Worm (Caenorhabditis elegans) whole organism, L3 larva: ENCODE data around the gene elt-3.

Experiments used
- ZK546.5 ChIP-seq: sonication (generic microtip); optimal IDR thresholded peaks from 2 replicates; lab custom pipeline; 2017; ENCODE audit warnings: missing biosample characterization, missing genetic modification characterization
- aly-2 ChIP-seq: fragments of 150-350 bp; optimal IDR thresholded peaks from 2 replicates; lab custom pipeline; 2014; ENCODE audit warnings: missing biosample characterization, missing genetic modification characterization
- ceh-28 ChIP-seq: fragments of 150-350 bp; optimal IDR thresholded peaks from 2 replicates; lab custom pipeline; 2014; ENCODE audit warnings: missing biosample characterization, missing genetic modification reagents, missing genetic modification characterization
- daf-12 ChIP-seq: fragments of 150-350 bp; optimal IDR thresholded peaks from 2 replicates; lab custom pipeline; 2014; ENCODE audit warnings: missing biosample characterization, missing genetic modification reagents, missing genetic modification characterization
- elt-1 ChIP-seq: fragments of 150-350 bp; optimal IDR thresholded peaks from 2 replicates; lab custom pipeline; 2014; ENCODE audit warnings: missing biosample characterization, missing genetic modification characterization
- elt-2 ChIP-seq: sonication (generic microtip); optimal IDR thresholded peaks from 2 replicates; lab custom pipeline; 2016; ENCODE audit warnings: missing genetic modification reagents, mild to moderate bottlenecking, missing genetic modification characterization, missing compliant biosample characterization
- elt-3 ChIP-seq, 3 experiments: fragments of 150-350 bp in 1 of 3; sonication (generic microtip) in 2 of 3; optimal IDR thresholded peaks; 2 replicates in 2 of 3; 4 replicates in 1 of 3; lab custom pipeline; 2014 to 2017; ENCODE audit warnings: missing biosample characterization in 3 of 3, missing genetic modification characterization in 3 of 3
- mdl-1 ChIP-seq: fragments of 150-350 bp; optimal IDR thresholded peaks from 2 replicates; lab custom pipeline; 2014; ENCODE audit warnings: missing biosample characterization, missing genetic modification characterization
- nhr-11 ChIP-seq: fragments of 150-350 bp; optimal IDR thresholded peaks from 2 replicates; lab custom pipeline; 2014; ENCODE audit warnings: missing biosample characterization, missing genetic modification characterization
- nhr-237 ChIP-seq: fragments of 150-350 bp; optimal IDR thresholded peaks from 2 replicates; lab custom pipeline; 2014; ENCODE audit warnings: missing biosample characterization, missing genetic modification characterization
- unc-39 ChIP-seq: sonication (generic microtip); optimal IDR thresholded peaks from 4 replicates; lab custom pipeline; 2017; ENCODE audit warnings: missing biosample characterization, missing genetic modification characterization
- unc-62 ChIP-seq: fragments of 150-350 bp; sonication (generic microtip); optimal IDR thresholded peaks from 4 replicates; lab custom pipeline; 2014; ENCODE audit warnings: missing biosample characterization, missing genetic modification reagents, missing genetic modification characterization
- zag-1 ChIP-seq: fragments of 150-350 bp; optimal IDR thresholded peaks from 2 replicates; lab custom pipeline; 2014; ENCODE audit warnings: missing biosample characterization, missing genetic modification characterization
- ztf-4 ChIP-seq: fragments of 150-350 bp; optimal IDR thresholded peaks from 2 replicates; lab custom pipeline; 2014; ENCODE audit warnings: missing biosample characterization, missing genetic modification characterization

DNA sequence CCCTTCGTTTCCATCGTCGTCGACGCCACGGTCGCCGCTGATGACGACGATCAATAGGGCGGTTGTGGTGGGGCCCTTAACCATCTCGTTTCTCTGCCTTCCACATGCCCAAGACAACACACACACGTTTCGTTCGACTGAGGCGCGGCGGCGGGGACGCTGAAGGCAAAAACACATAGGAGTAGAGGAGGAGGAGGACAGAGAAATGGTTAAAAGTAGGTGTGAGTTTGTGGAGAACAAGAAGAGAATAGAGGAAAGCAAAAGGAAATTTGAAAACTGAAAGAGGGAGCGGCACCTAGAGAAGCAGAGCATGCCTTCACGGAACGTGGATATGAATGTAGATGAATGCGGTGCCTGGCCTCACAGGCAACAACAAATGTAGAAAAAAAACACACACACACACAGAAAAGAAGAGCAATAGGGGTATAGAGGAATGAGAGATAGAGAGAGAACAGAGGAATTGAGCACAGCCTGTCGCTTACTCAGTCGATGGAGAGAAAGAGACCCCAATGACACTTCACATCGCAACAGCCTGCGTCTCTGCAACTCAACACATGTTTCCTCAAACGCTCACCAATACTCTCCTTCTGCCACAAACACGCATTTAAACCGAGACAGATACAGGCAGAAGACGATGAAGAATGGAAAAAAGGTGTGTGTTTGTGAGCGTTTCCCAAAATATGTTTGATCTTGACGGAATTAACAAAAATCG is 34.7 kb downstream of the elt-3 start:
- TF ChIP-seq daf-12 (tag; lab: Kevin White, UChicago) = no peak
- peak; percentile 79 for TF ChIP-seq unc-62 (GFP tag; lab: Kevin White, UChicago)
- peak; percentile 62 for TF ChIP-seq ceh-28 (tag; lab: Kevin White, UChicago)
- TF ChIP-seq elt-1 (tag; lab: Kevin White, UChicago) = peak; percentile 57
- TF ChIP-seq mdl-1 (tag; lab: Kevin White, UChicago) = no peak
- TF ChIP-seq elt-3 (tag; optimal IDR thresholded peaks at IDR 0.05; lab: Kevin White, UChicago) = no peak
- peak; percentile 68 for TF ChIP-seq elt-2 (tag; lab: Kevin White, UChicago)
- peak; percentile 48 for TF ChIP-seq ztf-4 (tag; lab: Kevin White, UChicago)
- peak; percentile 60 for TF ChIP-seq nhr-11 (tag; lab: Kevin White, UChicago)
- TF ChIP-seq zag-1 = no peak
- no peak for TF ChIP-seq aly-2 (tag; lab: Kevin White, UChicago)
- TF ChIP-seq nhr-237 = no peak
- TF ChIP-seq unc-39 (tag; lab: Kevin White, UChicago) = no peak
- no peak for TF ChIP-seq ZK546.5 (tag; lab: Kevin White, UChicago)
